Fruit fly (Drosophila melanogaster): ENCODE data around the gene DCX-EMAP.
A peak's percentile ranks its signal among the peaks of the same experiment; 100 is the strongest.

The DCX-EMAP gene

DNA sequence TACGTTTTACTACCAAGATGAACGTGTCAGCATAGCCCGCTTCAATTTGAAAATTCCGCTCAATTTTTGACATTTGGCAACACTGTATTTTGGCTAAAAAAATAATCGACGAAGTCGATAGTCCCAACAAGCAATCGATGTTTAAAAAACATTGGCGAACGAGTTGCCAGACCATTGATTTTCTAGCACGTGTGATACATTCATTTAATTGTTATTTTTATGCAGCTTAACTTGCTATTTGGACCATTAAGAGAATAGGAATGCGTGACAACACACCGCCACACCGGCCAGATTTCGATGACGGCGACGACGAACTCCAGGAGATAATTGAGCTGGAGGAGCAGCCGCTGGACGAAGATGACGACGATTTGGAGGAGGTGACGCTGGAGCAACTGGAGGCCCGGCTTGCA is 79.1 kb downstream of the DCX-EMAP start, which contains the start of gene CG5114 (continued):
- peak; percentile 46 for TF ChIP-seq CG10979 (tag; optimal IDR thresholded peaks at IDR 0.05)
- no peak for TF ChIP-seq TFAM (GFP tag; optimal IDR thresholded peaks at IDR 0.05)
- TF ChIP-seq sna (GFP tag; IDR thresholded peaks at IDR 0.05; ENCODE audit: partially characterized antibody) = peak; percentile 86
- no peak for TF ChIP-seq CG17802 (tag; optimal IDR thresholded peaks at IDR 0.05)
- no peak for TF ChIP-seq schlank (tag; optimal IDR thresholded peaks at IDR 0.05)
- peak; percentile 46 for TF ChIP-seq Abd-B (GFP tag; optimal IDR thresholded peaks at IDR 0.05)
- peak; percentile 66 for TF ChIP-seq ERR (GFP tag; optimal IDR thresholded peaks at IDR 0.05)
- peak; percentile 54 for TF ChIP-seq kay (GFP tag; optimal IDR thresholded peaks at IDR 0.05)
- TF ChIP-seq mam (GFP tag; optimal IDR thresholded peaks at IDR 0.05) = peak; percentile 55
- TF ChIP-seq tio (GFP tag; optimal IDR thresholded peaks at IDR 0.05) = no peak
- TF ChIP-seq Dref (GFP tag; IDR thresholded peaks at IDR 0.05) = peak; percentile 98
- no peak for TF ChIP-seq h (optimal IDR thresholded peaks at IDR 0.05)
- peak; percentile 86 for TF ChIP-seq trem (tag; optimal IDR thresholded peaks at IDR 0.05)

- TF ChIP-seq CG7963 (GFP tag; IDR thresholded peaks at IDR 0.05; ENCODE audit: partially characterized antibody) (no peak), CG2712 (tag; optimal IDR thresholded peaks at IDR 0.05) (peak; percentile 13), Trl (optimal IDR thresholded peaks at IDR 0.05) (peak in 1 of 2 experiments; percentile 24), Trl (GFP tag; optimal IDR thresholded peaks at IDR 0.05) (no peak), Ravus (GFP tag; IDR thresholded peaks at IDR 0.05) (no peak), nom (GFP tag; optimal IDR thresholded peaks at IDR 0.05) (peak; percentile 25), CG9797 (GFP tag; optimal IDR thresholded peaks at IDR 0.05) (no peak), CG10979 (tag; optimal IDR thresholded peaks at IDR 0.05) (peak; percentile 14), kay (GFP tag; optimal IDR thresholded peaks at IDR 0.05) (no peak), Hr78 (GFP tag; optimal IDR thresholded peaks at IDR 0.05) (peak in 1 of 2 experiments; percentile 14), CG8281 (tag; optimal IDR thresholded peaks at IDR 0.05) (no peak), Xrp1 (GFP tag; IDR thresholded peaks at IDR 0.05) (peak; percentile 7; the same call in 1 of the 2 replicates), sens (GFP tag) (peak; percentile 56), CG2199 (GFP tag; IDR thresholded peaks at IDR 0.05) (0 out of 3 replicates have a peak, but pooled peaks have one; percentile 24), CG31365 (tag; optimal IDR thresholded peaks at IDR 0.05) (no peak), CG5953 (GFP tag; IDR thresholded peaks at IDR 0.05) (no peak), btn (GFP tag; optimal IDR thresholded peaks at IDR 0.05) (no peak), Jarid2 (GFP tag; optimal IDR thresholded peaks at IDR 0.05) (no peak), dmrt11E (tag; optimal IDR thresholded peaks at IDR 0.05) (peak; percentile 13), Drgx (GFP tag; IDR thresholded peaks at IDR 0.05) (peak; percentile 92), CG3163 (GFP tag; optimal IDR thresholded peaks at IDR 0.05) (peak; percentile 19), sr (GFP tag; IDR thresholded peaks at IDR 0.05) (no peak), cg (GFP tag; optimal IDR thresholded peaks at IDR 0.05) (peak; percentile 16), CG18262 (tag; optimal IDR thresholded peaks at IDR 0.05) (peak; percentile 25), CG11085 (GFP tag; IDR thresholded peaks at IDR 0.05) (no peak), CG11723 (GFP tag; optimal IDR thresholded peaks at IDR 0.05) (no peak), p53 (GFP tag; optimal IDR thresholded peaks at IDR 0.05) (no peak), CG11696 (GFP tag; IDR thresholded peaks at IDR 0.05) (peak; percentile 46; the same call in 1 of the 2 replicates), gem (tag; optimal IDR thresholded peaks at IDR 0.05) (no peak), Sin3A (optimal IDR thresholded peaks at IDR 0.05) (no peak), bsh (GFP tag; optimal IDR thresholded peaks at IDR 0.05) (peak; percentile 42 to 60), lola (GFP tag; optimal IDR thresholded peaks at IDR 0.05) (peak in 1 of 3 experiments; percentile 3), D19A (tag; optimal IDR thresholded peaks at IDR 0.05) (peak; percentile 29), Med (GFP tag) (peak; percentile 27), wek (GFP tag; optimal IDR thresholded peaks at IDR 0.05) (no peak), ranshi (GFP tag; IDR thresholded peaks at IDR 0.05) (no peak), CG1024 (GFP tag; IDR thresholded peaks at IDR 0.05) (no peak), kah (GFP tag; optimal IDR thresholded peaks at IDR 0.05) (peak; percentile 25)
These were observed 81.0 kb downstream of the DCX-EMAP start, which contains the start of gene mnd for dm6 chr3L:14984521-14985150. Gene mnd, plus strand, starts transcription at chr3L:14985100.
